Worm (Caenorhabditis elegans) whole organism, late embryonic: ENCODE measurements around the gene fbxl-1.

Experiments
- che-1 ChIP-seq: sonication (generic microtip); optimal IDR thresholded peaks from 2 replicates; lab custom pipeline; 2016; ENCODE audit warnings: mild to moderate bottlenecking, missing genetic modification characterization, missing compliant biosample characterization
- fkh-10 ChIP-seq: fragments of 150-350 bp; optimal IDR thresholded peaks from 2 replicates; lab custom pipeline; 2014; ENCODE audit warnings: missing biosample characterization, missing genetic modification reagents, missing genetic modification characterization
- fkh-6 ChIP-seq: sonication (generic microtip); optimal IDR thresholded peaks from 2 replicates; lab custom pipeline; 2016; ENCODE audit warnings: missing genetic modification characterization, missing compliant biosample characterization
- hlh-8 ChIP-seq: sonication (generic microtip); optimal IDR thresholded peaks from 2 replicates; lab custom pipeline; 2016; ENCODE audit warnings: missing genotype, missing genetic modification characterization, missing compliant biosample characterization
- lin-11 ChIP-seq: fragments of 200-800 bp; sonication (Bioruptor generic); optimal IDR thresholded peaks from 2 replicates; lab custom pipeline; 2018; ENCODE audit warnings: mild to moderate bottlenecking, missing genetic modification characterization, missing compliant biosample characterization
- pha-4 ChIP-seq: fragments of 150-350 bp; optimal IDR thresholded peaks from 2 replicates; lab custom pipeline; 2018; ENCODE audit warnings: missing biosample characterization, missing genetic modification reagents, missing genetic modification characterization
- syd-9 ChIP-seq: sonication (generic microtip); optimal IDR thresholded peaks from 2 replicates; lab custom pipeline; 2016; ENCODE audit warnings: mild to moderate bottlenecking, missing genetic modification characterization, moderate library complexity, missing compliant biosample characterization
- unc-86 ChIP-seq: sonication (generic microtip); optimal IDR thresholded peaks from 2 replicates; lab custom pipeline; 2016; ENCODE audit warnings: missing genetic modification characterization, missing compliant biosample characterization

ce11 chrIII:8265753-8266152, 38.1 kb downstream of the fbxl-1 start, which contains the start of gene mrps-9:
- TF ChIP-seq che-1 (tag; lab: Kevin White, UChicago), result no peak
- no peak for TF ChIP-seq pha-4 (tag; lab: Kevin White, UChicago)
- no peak for TF ChIP-seq unc-86 (tag; lab: Kevin White, UChicago)
- TF ChIP-seq lin-11 (tag; lab: Kevin White, UChicago), result no peak
- no peak for TF ChIP-seq syd-9
- TF ChIP-seq fkh-10 (GFP tag; lab: Kevin White, UChicago), result no peak
- TF ChIP-seq fkh-6, result no peak
- no peak for TF ChIP-seq hlh-8 (tag; lab: Kevin White, UChicago)
